Fruit fly (Drosophila melanogaster): ENCODE data around the gene Pgant4.

The Pgant4 gene

DNA sequence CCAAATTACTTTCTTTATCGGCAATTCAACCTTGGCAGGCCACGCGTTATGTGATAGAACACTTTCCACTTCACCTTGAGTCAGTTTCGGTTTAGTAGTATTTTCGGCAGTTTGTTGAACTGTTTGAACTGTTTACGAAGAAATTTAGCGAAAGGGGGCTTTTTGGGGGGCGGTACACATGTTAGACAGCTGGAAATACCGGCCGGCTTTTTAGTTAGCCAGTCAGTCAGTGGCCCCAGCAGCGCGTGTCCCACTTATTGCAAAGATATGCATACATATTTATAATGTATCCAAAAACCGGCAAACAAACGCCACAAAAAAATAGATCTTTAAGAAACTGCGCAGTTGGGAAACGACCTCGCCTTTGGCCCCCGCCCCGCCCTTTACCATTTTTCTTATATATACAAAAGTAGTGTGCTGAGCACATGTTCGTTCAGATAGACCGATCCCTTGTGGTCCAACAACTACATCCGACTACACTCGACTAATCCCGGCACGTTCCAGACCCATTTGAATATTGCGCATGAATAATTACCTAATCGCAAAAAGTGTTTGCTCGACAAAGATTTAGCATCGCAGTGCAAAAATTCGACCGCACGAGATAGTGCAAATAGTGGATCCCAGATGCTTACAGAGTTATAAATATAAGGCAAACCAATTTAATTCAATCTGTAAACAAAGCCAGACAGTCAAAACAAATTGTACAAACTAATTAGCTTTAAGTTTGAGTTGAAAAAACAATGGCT lies 7.5 kb downstream of the Pgant4 start (continued):
- TF ChIP-seq Xrp1 (GFP tag; IDR thresholded peaks at IDR 0.05) = no peak
- no peak for TF ChIP-seq her (GFP tag; optimal IDR thresholded peaks at IDR 0.05)
- no peak for TF ChIP-seq slp2 (GFP tag; optimal IDR thresholded peaks at IDR 0.05)
- TF ChIP-seq Dfd (GFP tag; optimal IDR thresholded peaks at IDR 0.05) = no peak
- TF ChIP-seq luna (GFP tag; optimal IDR thresholded peaks at IDR 0.05) = no peak
- peak; percentile 22 for TF ChIP-seq CG7987 (GFP tag; optimal IDR thresholded peaks at IDR 0.05)
- TF ChIP-seq pho (GFP tag; optimal IDR thresholded peaks at IDR 0.05) = no peak
- no peak for TF ChIP-seq Eip74EF (GFP tag; optimal IDR thresholded peaks at IDR 0.05)
- no peak for TF ChIP-seq jumu (GFP tag; optimal IDR thresholded peaks at IDR 0.05)
- TF ChIP-seq CG12769 (tag; optimal IDR thresholded peaks at IDR 0.05) = peak; percentile 83
- TF ChIP-seq salm (tag; optimal IDR thresholded peaks at IDR 0.05) = no peak
- TF ChIP-seq E2f1 (GFP tag; IDR thresholded peaks at IDR 0.05) = no peak
- TF ChIP-seq dimm (GFP tag; IDR thresholded peaks at IDR 0.05) = no peak
- TF ChIP-seq mirr (GFP tag; optimal IDR thresholded peaks at IDR 0.05) = peak; percentile 18
- no peak for TF ChIP-seq CG9437 (GFP tag; optimal IDR thresholded peaks at IDR 0.05)
- peak; percentile 56 for TF ChIP-seq Hey (tag; optimal IDR thresholded peaks at IDR 0.05)
- no peak for TF ChIP-seq btn (GFP tag; optimal IDR thresholded peaks at IDR 0.05)
- no peak for TF ChIP-seq trem (tag; optimal IDR thresholded peaks at IDR 0.05)

DNA sequence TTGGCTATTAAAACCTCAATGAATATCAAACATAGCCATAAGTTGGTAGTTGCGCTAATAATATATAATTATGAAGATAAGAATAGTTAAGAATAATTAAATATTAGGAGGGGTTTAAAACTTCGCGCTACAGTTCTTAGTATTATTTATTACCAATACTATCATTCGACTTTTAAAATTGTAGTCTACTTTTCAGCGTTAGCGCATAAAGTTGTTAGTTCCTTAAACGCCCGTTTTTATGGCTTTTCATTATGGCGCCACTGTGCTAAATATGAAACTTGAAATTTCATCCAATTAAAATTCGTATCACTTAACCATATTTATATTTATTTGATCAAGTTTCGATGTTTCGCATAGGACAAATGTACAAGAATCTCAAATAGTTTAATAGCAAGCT lies 8.0 kb downstream of the Pgant4 start:
- TF ChIP-seq HmgZ (tag; optimal IDR thresholded peaks at IDR 0.05) (no peak), pita (GFP tag; optimal IDR thresholded peaks at IDR 0.05) (no peak), CG7271 (tag; optimal IDR thresholded peaks at IDR 0.05) (no peak), CG8281 (tag; optimal IDR thresholded peaks at IDR 0.05) (no peak), CG7372 (GFP tag; IDR thresholded peaks at IDR 0.05) (no peak), CG8388 (GFP tag; optimal IDR thresholded peaks at IDR 0.05) (no peak), tin (GFP tag; optimal IDR thresholded peaks at IDR 0.05) (no peak), Neu2 (GFP tag; optimal IDR thresholded peaks at IDR 0.05; ENCODE audit: borderline replicate concordance) (no peak), Abd-B (GFP tag; optimal IDR thresholded peaks at IDR 0.05) (no peak), slbo (GFP tag; IDR thresholded peaks at IDR 0.05) (no peak), MESR4 (GFP tag; optimal IDR thresholded peaks at IDR 0.05) (no peak), mam (GFP tag; optimal IDR thresholded peaks at IDR 0.05) (no peak), nom (GFP tag; optimal IDR thresholded peaks at IDR 0.05) (no peak), her (GFP tag; optimal IDR thresholded peaks at IDR 0.05) (no peak), YL-1 (GFP tag; optimal IDR thresholded peaks at IDR 0.05) (no peak), rib (GFP tag; IDR thresholded peaks at IDR 0.05) (no peak), CG17612 (GFP tag; IDR thresholded peaks at IDR 0.05) (no peak), Sox100B (GFP tag; optimal IDR thresholded peaks at IDR 0.05) (no peak), trem (tag; optimal IDR thresholded peaks at IDR 0.05) (peak; percentile 35), bab2 (GFP tag; optimal IDR thresholded peaks at IDR 0.05) (no peak), crp (GFP tag; optimal IDR thresholded peaks at IDR 0.05) (no peak), tll (GFP tag; optimal IDR thresholded peaks at IDR 0.05) (no peak), TFAM (GFP tag; optimal IDR thresholded peaks at IDR 0.05) (no peak), unpg (GFP tag; optimal IDR thresholded peaks at IDR 0.05) (no peak), CG5953 (GFP tag; IDR thresholded peaks at IDR 0.05) (no peak), gem (tag; optimal IDR thresholded peaks at IDR 0.05) (peak; percentile 19), sr (GFP tag; IDR thresholded peaks at IDR 0.05) (no peak), inv (GFP tag; IDR thresholded peaks at IDR 0.05; ENCODE audit: partially characterized antibody) (no peak), CG14710 (tag; optimal IDR thresholded peaks at IDR 0.05) (peak; percentile 19), Gug (GFP tag; IDR thresholded peaks at IDR 0.05) (no peak), ara (GFP tag; IDR thresholded peaks at IDR 0.05) (no peak), Hr51 (GFP tag; optimal IDR thresholded peaks at IDR 0.05) (no peak), CG2199 (GFP tag; IDR thresholded peaks at IDR 0.05) (no peak)
